Fruit fly (Drosophila melanogaster): ENCODE measurements around the gene PyK.
A peak's percentile ranks its signal among the peaks of the same experiment; 100 is the strongest.

PyK gene

DNA sequence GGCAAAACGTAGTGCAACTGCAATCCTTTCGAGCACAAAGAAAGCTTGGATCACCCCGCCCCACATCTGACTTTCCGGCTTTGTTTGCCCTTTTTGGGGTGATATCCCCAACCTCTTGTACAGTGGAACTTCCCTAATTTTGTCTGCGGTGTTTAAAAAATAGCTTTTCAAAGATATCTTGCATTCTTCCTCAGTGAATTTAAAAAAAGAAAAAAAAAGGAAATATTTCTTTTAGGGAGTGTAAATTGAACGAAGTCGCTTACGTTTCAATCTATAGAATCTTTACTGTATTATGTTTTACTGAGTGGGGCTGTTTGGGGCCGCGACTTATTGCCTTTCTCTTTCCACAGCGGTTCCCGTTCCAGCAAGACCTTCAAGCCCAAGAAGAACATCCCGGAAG is 54.3 kb downstream of the PyK start (continued):
- peak; percentile 33 for TF ChIP-seq Blimp-1 (GFP tag; optimal IDR thresholded peaks at IDR 0.05)
- TF ChIP-seq Hr4 (GFP tag; optimal IDR thresholded peaks at IDR 0.05), result no peak
- peak; percentile 82; the same call in 1 of the 2 replicates for TF ChIP-seq CG15336 (GFP tag; IDR thresholded peaks at IDR 0.05)
- peak; percentile 86 for TF ChIP-seq Hr39 (GFP tag; optimal IDR thresholded peaks at IDR 0.05)
- peak; percentile 24 for TF ChIP-seq CG6808 (GFP tag; optimal IDR thresholded peaks at IDR 0.05)
- no peak for TF ChIP-seq dsx (GFP tag; optimal IDR thresholded peaks at IDR 0.05; ENCODE audit: poor library complexity, severe bottlenecking)
- peak; percentile 41; the same call in 1 of the 2 replicates for TF ChIP-seq Gug (GFP tag; IDR thresholded peaks at IDR 0.05)
